Worm (Caenorhabditis elegans) whole organism, mixed stage, embryonic: ENCODE data around the gene hst-6.
A peak's percentile ranks its signal among the peaks of the same experiment; 100 is the strongest.

ENCODE experiments used
- bed-3 ChIP-seq: fragments of 200-800 bp; sonication (Bioruptor generic); optimal IDR thresholded peaks from 3 replicates; lab custom pipeline; 2018; ENCODE audit warnings: mild to moderate bottlenecking, missing genetic modification characterization, moderate library complexity, missing compliant biosample characterization
- blmp-1 ChIP-seq: fragments of 150-350 bp; optimal IDR thresholded peaks from 2 replicates; lab custom pipeline; 2014; ENCODE audit warnings: missing biosample characterization, missing genetic modification characterization
- ceh-39 ChIP-seq: fragments of 150-350 bp; optimal IDR thresholded peaks from 2 replicates; lab custom pipeline; 2014; ENCODE audit warnings: missing biosample characterization, missing genetic modification characterization
- ceh-83 ChIP-seq: fragments of 200-800 bp; sonication (Bioruptor generic); optimal IDR thresholded peaks from 2 replicates; lab custom pipeline; 2018; ENCODE audit warnings: mild to moderate bottlenecking, missing genetic modification characterization, missing compliant biosample characterization
- ces-1 ChIP-seq: fragments of 150-350 bp; optimal IDR thresholded peaks from 2 replicates; lab custom pipeline; 2014; ENCODE audit warnings: missing biosample characterization, missing genetic modification reagents, missing genetic modification characterization
- cnd-1 ChIP-seq: fragments of 200-800 bp; sonication (Bioruptor generic); optimal IDR thresholded peaks from 2 replicates; lab custom pipeline; 2018; ENCODE audit warnings: mild to moderate bottlenecking, missing genetic modification characterization, missing compliant biosample characterization
- drap-1 ChIP-seq: fragments of 200-800 bp; sonication (Bioruptor generic); optimal IDR thresholded peaks from 3 replicates; lab custom pipeline; 2018; ENCODE audit warnings: mild to moderate bottlenecking, missing genetic modification characterization, missing compliant biosample characterization
- elt-1 ChIP-seq: sonication (generic microtip); optimal IDR thresholded peaks from 2 replicates; lab custom pipeline; 2017; ENCODE audit warnings: missing genetic modification characterization, mild to moderate bottlenecking, missing compliant biosample characterization, antibody characterized with exemption, moderate library complexity, borderline replicate concordance; ENCODE audit not compliant: insufficient read depth
- elt-3 ChIP-seq: fragments of 150-350 bp; optimal IDR thresholded peaks from 2 replicates; lab custom pipeline; 2014; ENCODE audit warnings: missing biosample characterization, missing genetic modification characterization
- flh-1 ChIP-seq: fragments of 200-800 bp; sonication (Bioruptor generic); optimal IDR thresholded peaks from 2 replicates; lab custom pipeline; 2018; ENCODE audit warnings: mild to moderate bottlenecking, missing genetic modification characterization, moderate library complexity, missing compliant biosample characterization
- ham-2 ChIP-seq: fragments of 200-800 bp; sonication (Bioruptor generic); optimal IDR thresholded peaks from 2 replicates; lab custom pipeline; 2018; ENCODE audit warnings: mild to moderate bottlenecking, missing genetic modification characterization, missing compliant biosample characterization
- hlh-1 ChIP-seq: fragments of 150-350 bp; optimal IDR thresholded peaks from 2 replicates; lab custom pipeline; 2014; ENCODE audit warnings: missing biosample characterization, missing genetic modification reagents, missing genetic modification characterization
- lin-13 ChIP-seq: fragments of 150-350 bp; optimal IDR thresholded peaks from 2 replicates; lab custom pipeline; 2014; ENCODE audit warnings: missing biosample characterization, missing genetic modification characterization
- lin-32 ChIP-seq: fragments of 200-800 bp; sonication (Bioruptor generic); optimal IDR thresholded peaks from 2 replicates; lab custom pipeline; 2018; ENCODE audit warnings: mild to moderate bottlenecking, missing genetic modification characterization, missing compliant biosample characterization
- lsy-2 ChIP-seq: fragments of 150-350 bp; optimal IDR thresholded peaks from 2 replicates; lab custom pipeline; 2014; ENCODE audit warnings: missing biosample characterization, missing genetic modification characterization
- mep-1 ChIP-seq: fragments of 150-350 bp; optimal IDR thresholded peaks from 2 replicates; lab custom pipeline; 2017; ENCODE audit warnings: missing biosample characterization, missing genetic modification reagents, missing genetic modification characterization, inconsistent platforms
- nhr-12 ChIP-seq: fragments of 150-350 bp; optimal IDR thresholded peaks from 2 replicates; lab custom pipeline; 2014; ENCODE audit warnings: missing biosample characterization, missing genetic modification characterization
- nhr-2 ChIP-seq: fragments of 150-350 bp; optimal IDR thresholded peaks from 2 replicates; lab custom pipeline; 2014; ENCODE audit warnings: missing biosample characterization, missing genetic modification characterization
- nhr-237 ChIP-seq: fragments of 150-350 bp; optimal IDR thresholded peaks from 2 replicates; lab custom pipeline; 2014; ENCODE audit warnings: missing biosample characterization, missing genetic modification characterization
- nhr-28 ChIP-seq: fragments of 150-350 bp; optimal IDR thresholded peaks from 2 replicates; lab custom pipeline; 2014; ENCODE audit warnings: missing biosample characterization, missing genetic modification characterization
- nhr-76 ChIP-seq: sonication (generic microtip); optimal IDR thresholded peaks from 2 replicates; lab custom pipeline; 2017; ENCODE audit warnings: missing biosample characterization, missing genetic modification characterization
- pha-4 ChIP-seq: fragments of 150-350 bp; optimal IDR thresholded peaks from 2 replicates; lab custom pipeline; 2018; ENCODE audit warnings: missing biosample characterization, missing genetic modification reagents, missing genetic modification characterization
- sem-2 ChIP-seq: fragments of 200-800 bp; sonication (Bioruptor generic); optimal IDR thresholded peaks from 2 replicates; lab custom pipeline; 2018; ENCODE audit warnings: mild to moderate bottlenecking, missing genetic modification characterization, missing compliant biosample characterization
- snpc-4 ChIP-seq: fragments of 150-350 bp; optimal IDR thresholded peaks from 2 replicates; lab custom pipeline; 2014; ENCODE audit warnings: missing biosample characterization, missing genetic modification characterization
- sptf-1 ChIP-seq: sonication (generic microtip); optimal IDR thresholded peaks from 2 replicates; lab custom pipeline; 2017; ENCODE audit warnings: mild to moderate bottlenecking, missing genetic modification characterization, moderate library complexity, missing compliant biosample characterization
- tbx-8 ChIP-seq: fragments of 200-800 bp; sonication (Bioruptor generic); optimal IDR thresholded peaks from 2 replicates; lab custom pipeline; 2018; ENCODE audit warnings: mild to moderate bottlenecking, missing genetic modification characterization, moderate library complexity, missing compliant biosample characterization
- unc-39 ChIP-seq: fragments of 150-350 bp; optimal IDR thresholded peaks from 2 replicates; lab custom pipeline; 2014; ENCODE audit warnings: missing biosample characterization, missing genetic modification characterization
- unc-62 ChIP-seq: fragments of 150-350 bp; optimal IDR thresholded peaks from 2 replicates; lab custom pipeline; 2014; ENCODE audit warnings: missing biosample characterization, missing genetic modification reagents, missing genetic modification characterization
- zip-8 ChIP-seq: fragments of 150-350 bp; optimal IDR thresholded peaks from 2 replicates; lab custom pipeline; 2014; ENCODE audit warnings: missing biosample characterization, missing genetic modification characterization
- ztf-11 ChIP-seq: fragments of 150-350 bp; optimal IDR thresholded peaks from 2 replicates; lab custom pipeline; 2014; ENCODE audit warnings: missing biosample characterization, missing genetic modification characterization

The hst-6 gene

ce11 chrX:5243382-5243979, 31.9 kb upstream of the hst-6 start, which contains the start of gene mtm-5:
Gene mtm-5 (minus strand): TSS chrX:5243408.
- TF ChIP-seq snpc-4 (no peak), lin-32 (GFP tag; lab: Kevin White, UChicago) (peak; percentile 79), mep-1 (tag; lab: Kevin White, UChicago) (no peak), ces-1 (peak; percentile 78), unc-62 (GFP tag; lab: Kevin White, UChicago) (no peak)
- TF ChIP-seq, all 35 proteins: peak for 2

- TF ChIP-seq drap-1 (GFP tag; lab: Kevin White, UChicago), result no peak
- TF ChIP-seq ham-2, result no peak
- TF ChIP-seq pha-4 (tag; lab: Kevin White, UChicago), result peak; percentile 51
- no peak for TF ChIP-seq cnd-1 (tag; lab: Kevin White, UChicago)
- TF ChIP-seq sptf-1 (tag; lab: Kevin White, UChicago), result peak; percentile 6
- no peak for TF ChIP-seq zip-8
- peak; percentile 23 for TF ChIP-seq mep-1 (tag; lab: Kevin White, UChicago)
- peak; percentile 39 for TF ChIP-seq lsy-2 (tag; lab: Kevin White, UChicago)
- TF ChIP-seq lin-13 (tag; lab: Kevin White, UChicago), result peak; percentile 76
- peak; percentile 28 for TF ChIP-seq hlh-1
- TF ChIP-seq unc-39 (tag; lab: Kevin White, UChicago), result no peak
- TF ChIP-seq ceh-83 (GFP tag; lab: Kevin White, UChicago), result no peak
- no peak for TF ChIP-seq blmp-1 (tag; lab: Kevin White, UChicago)
Measured at ce11 chrX:5244041-5244440, 31.3 kb upstream of the hst-6 start, which contains the start of gene Y34B4A.7. Gene Y34B4A.7 (plus strand): TSS chrX:5244337.

ce11 chrX:5248754-5249153, 26.6 kb upstream of the hst-6 start:
- peak; percentile 69 for TF ChIP-seq zip-8
- TF ChIP-seq hlh-1, result no peak

ce11 chrX:5249603-5250002, 25.8 kb upstream of the hst-6 start, which contains the start of gene Y34B4A.10:
Gene Y34B4A.10 (plus strand): TSS chrX:5249903.
- no peak for TF ChIP-seq nhr-2 (tag; lab: Kevin White, UChicago)
- no peak for TF ChIP-seq hlh-1
- no peak for TF ChIP-seq sptf-1 (tag; lab: Kevin White, UChicago)
- TF ChIP-seq sem-2 (GFP tag; lab: Kevin White, UChicago), result no peak
- TF ChIP-seq unc-62 (GFP tag; lab: Kevin White, UChicago), result no peak
- TF ChIP-seq elt-3 (tag; lab: Kevin White, UChicago), result no peak
- no peak for TF ChIP-seq bed-3 (GFP tag; lab: Kevin White, UChicago)
- no peak for TF ChIP-seq nhr-237 (tag; lab: Kevin White, UChicago)
- TF ChIP-seq ztf-11 (tag; lab: Kevin White, UChicago), result no peak
- TF ChIP-seq nhr-12, result no peak
- TF ChIP-seq nhr-28 (tag; lab: Kevin White, UChicago), result no peak
- no peak for TF ChIP-seq tbx-8 (GFP tag; lab: Kevin White, UChicago)
- TF ChIP-seq ces-1, result no peak
- no peak for TF ChIP-seq ceh-39
- TF ChIP-seq ceh-83 (GFP tag; lab: Kevin White, UChicago), result no peak
- no peak for TF ChIP-seq elt-1 (tag; lab: Kevin White, UChicago)
- no peak for TF ChIP-seq blmp-1 (tag; lab: Kevin White, UChicago)
- no peak for TF ChIP-seq zip-8

ce11 chrX:5252798-5253197, 22.6 kb upstream of the hst-6 start, which contains the start of gene nspg-14:
Gene nspg-14 (plus strand): TSS chrX:5253047.
- TF ChIP-seq pha-4 (tag; lab: Kevin White, UChicago) (no peak), snpc-4 (no peak), nhr-2 (tag; lab: Kevin White, UChicago) (no peak), lin-32 (GFP tag; lab: Kevin White, UChicago) (no peak), ham-2 (no peak), tbx-8 (GFP tag; lab: Kevin White, UChicago) (no peak), nhr-76 (tag; lab: Kevin White, UChicago) (no peak), flh-1 (no peak), elt-3 (tag; lab: Kevin White, UChicago) (no peak), mep-1 (tag; lab: Kevin White, UChicago) (no peak), ceh-83 (GFP tag; lab: Kevin White, UChicago) (no peak), cnd-1 (tag; lab: Kevin White, UChicago) (no peak), ztf-11 (tag; lab: Kevin White, UChicago) (no peak), lin-13 (tag; lab: Kevin White, UChicago) (no peak), hlh-1 (no peak), ces-1 (no peak)
- TF ChIP-seq, all 35 proteins: peak for 0
